Fruit fly (Drosophila melanogaster): ENCODE measurements around the gene CG14722.

The CG14722 gene

dm6 chr3R:11778012-11778865, 36.5 kb downstream of the CG14722 start (continued):
- TF ChIP-seq org-1 (GFP tag; optimal IDR thresholded peaks at IDR 0.05) (peak; percentile 35), Optix (GFP tag; IDR thresholded peaks at IDR 0.05) (no peak), CG8924 (tag; optimal IDR thresholded peaks at IDR 0.05) (peak; percentile 67), Med (GFP tag) (peak; percentile 94), sna (GFP tag; IDR thresholded peaks at IDR 0.05; ENCODE audit: partially characterized antibody) (peak; percentile 40; the same call in 1 of the 2 replicates), fd96Cb (tag; optimal IDR thresholded peaks at IDR 0.05) (peak; percentile 40), Sox102F (GFP tag; optimal IDR thresholded peaks at IDR 0.05) (peak; percentile 60), E2f2 (GFP tag; IDR thresholded peaks at IDR 0.05) (peak; percentile 7; the same call in 1 of the 2 replicates), ind (GFP tag; optimal IDR thresholded peaks at IDR 0.05) (peak; percentile 28), CG18476 (GFP tag; optimal IDR thresholded peaks at IDR 0.05) (peak; percentile 29), MESR4 (GFP tag; optimal IDR thresholded peaks at IDR 0.05) (peak; percentile 14), CG43689 (GFP tag; IDR thresholded peaks at IDR 0.05) (no peak), bcd (GFP tag; optimal IDR thresholded peaks at IDR 0.05) (peak; percentile 73), CG10959 (GFP tag; IDR thresholded peaks at IDR 0.05) (no peak), CG12659 (GFP tag; optimal IDR thresholded peaks at IDR 0.05) (peak; percentile 77), Ssrp (tag; optimal IDR thresholded peaks at IDR 0.05) (peak; percentile 72), CG34422 (GFP tag; IDR thresholded peaks at IDR 0.05) (peak; percentile 84; the same call in 2 of the 3 replicates), CG6813 (GFP tag; optimal IDR thresholded peaks at IDR 0.05) (peak; percentile 74), Pdp1 (GFP tag; optimal IDR thresholded peaks at IDR 0.05) (peak in 1 of 2 experiments; percentile 42), CG4404 (GFP tag; IDR thresholded peaks at IDR 0.05) (peak; percentile 58; the same call in 1 of the 2 replicates), eyg (GFP tag; optimal IDR thresholded peaks at IDR 0.05) (peak; percentile 6), gcm (GFP tag; optimal IDR thresholded peaks at IDR 0.05) (peak; percentile 26), CG17612 (GFP tag; IDR thresholded peaks at IDR 0.05) (no peak), CG6272 (GFP tag; IDR thresholded peaks at IDR 0.05) (no peak), Dad (GFP tag; optimal IDR thresholded peaks at IDR 0.05) (peak; percentile 30), CG33557 (GFP tag; optimal IDR thresholded peaks at IDR 0.05) (peak; percentile 81), CG15269 (tag; optimal IDR thresholded peaks at IDR 0.05) (peak; percentile 57), CG30431 (GFP tag; optimal IDR thresholded peaks at IDR 0.05) (peak; percentile 65), CG4360 (GFP tag; IDR thresholded peaks at IDR 0.05) (no peak; the same call in 1 of the 2 replicates), Eip74EF (GFP tag; optimal IDR thresholded peaks at IDR 0.05) (peak in 1 of 2 experiments; percentile 71), pfk (GFP tag; optimal IDR thresholded peaks at IDR 0.05) (peak; percentile 88), Xrp1 (GFP tag; IDR thresholded peaks at IDR 0.05) (peak; percentile 36; the same call in 1 of the 2 replicates), Nf-YB (GFP tag; optimal IDR thresholded peaks at IDR 0.05) (peak; percentile 45), CG8944 (GFP tag; optimal IDR thresholded peaks at IDR 0.05) (peak; percentile 19), wek (GFP tag; optimal IDR thresholded peaks at IDR 0.05) (peak; percentile 8), ttk (GFP tag; IDR thresholded peaks at IDR 0.05) (peak; percentile 19), en (GFP tag; optimal IDR thresholded peaks at IDR 0.05) (no peak), CG7839 (tag; optimal IDR thresholded peaks at IDR 0.05) (peak; percentile 68), E2f1 (GFP tag; IDR thresholded peaks at IDR 0.05) (0 out of 2 replicates have a peak, but pooled peaks have one; percentile 27), CG7372 (GFP tag; IDR thresholded peaks at IDR 0.05) (no peak), gro (GFP tag; optimal IDR thresholded peaks at IDR 0.05) (peak; percentile 73), CG16779 (GFP tag; IDR thresholded peaks at IDR 0.05) (peak; percentile 74), sug (tag; optimal IDR thresholded peaks at IDR 0.05) (peak; percentile 57), MTF-1 (GFP tag; optimal IDR thresholded peaks at IDR 0.05; ENCODE audit: borderline replicate concordance) (peak; percentile 39), Hsf (GFP tag; optimal IDR thresholded peaks at IDR 0.05) (peak; percentile 18), Nf-YA (GFP tag; IDR thresholded peaks at IDR 0.05) (no peak), Mrtf (GFP tag; IDR thresholded peaks at IDR 0.05) (no peak), tgo (GFP tag; IDR thresholded peaks at IDR 0.05) (peak; percentile 57; the same call in 2 of the 3 replicates)
